Fruit fly (Drosophila melanogaster) whole organism, pupa: ENCODE results near the gene Cdc16.
A peak's percentile ranks its signal among the peaks of the same experiment; 100 is the strongest.

Experiments used
- CG12605 ChIP-seq: fragments of 200-800 bp; sonication (Bioruptor generic); IDR thresholded peaks from 2 replicates; pipeline ENCODE4 v1.3.6; 2022; ENCODE audit warnings: missing biosample characterization, missing genetic modification characterization
- CG34367 ChIP-seq: fragments of 200-800 bp; sonication (Bioruptor generic); optimal IDR thresholded peaks from 2 replicates; lab custom pipeline; 2018; ENCODE audit warnings: missing biosample characterization, mild to moderate bottlenecking, missing genetic modification characterization
- CG8301 ChIP-seq: fragments of 200-800 bp; sonication (Bioruptor generic); optimal IDR thresholded peaks from 2 replicates; lab custom pipeline; 2018; ENCODE audit warnings: missing biosample characterization, mild to moderate bottlenecking, missing genetic modification characterization
- EcR ChIP-seq: fragments of 200-800 bp; sonication (Bioruptor generic); optimal IDR thresholded peaks from 3 replicates; lab custom pipeline; 2019; ENCODE audit warnings: missing biosample characterization, missing genetic modification characterization, mild to moderate bottlenecking, moderate library complexity, missing genetic modification reagents
- Pif1A ChIP-seq: fragments of 200-800 bp; sonication (Bioruptor generic); optimal IDR thresholded peaks from 3 replicates; lab custom pipeline; 2016; ENCODE audit warnings: missing biosample characterization, missing genetic modification characterization

DNA sequence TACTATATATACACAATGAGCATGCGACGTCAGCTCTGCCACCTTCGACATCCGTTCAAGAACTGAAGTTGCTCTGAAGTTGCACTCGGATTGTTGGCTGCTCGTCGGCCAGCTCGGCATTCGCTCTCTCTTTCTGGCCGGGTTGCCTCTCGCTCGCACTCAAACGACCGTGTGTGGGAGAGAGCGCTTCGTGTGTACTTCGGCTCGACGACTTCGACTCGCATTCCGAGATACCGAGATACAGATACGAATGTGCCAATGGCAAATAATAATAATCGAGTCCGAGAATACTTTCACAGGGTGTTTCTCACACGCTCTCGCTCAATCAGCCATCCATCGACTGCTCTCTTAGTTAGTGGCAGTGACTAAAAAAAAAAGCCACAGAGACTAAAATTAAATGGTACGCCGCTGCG lies 14.4 kb downstream of the Cdc16 start:
- peak; percentile 75 for TF ChIP-seq CG12605 (GFP tag; lab: Robert Waterston, UW)
- peak; percentile 59 for TF ChIP-seq CG34367 (tag; lab: Kevin White, UChicago)
- TF ChIP-seq EcR (GFP tag; lab: Kevin White, UChicago) = peak; percentile 60
- peak; percentile 49 for TF ChIP-seq CG8301
- peak; percentile 81 for TF ChIP-seq Pif1A (GFP tag; lab: Kevin White, UChicago)
